Fruit fly (Drosophila melanogaster): ENCODE results near the gene CG31342.

Gene CG31342

DNA sequence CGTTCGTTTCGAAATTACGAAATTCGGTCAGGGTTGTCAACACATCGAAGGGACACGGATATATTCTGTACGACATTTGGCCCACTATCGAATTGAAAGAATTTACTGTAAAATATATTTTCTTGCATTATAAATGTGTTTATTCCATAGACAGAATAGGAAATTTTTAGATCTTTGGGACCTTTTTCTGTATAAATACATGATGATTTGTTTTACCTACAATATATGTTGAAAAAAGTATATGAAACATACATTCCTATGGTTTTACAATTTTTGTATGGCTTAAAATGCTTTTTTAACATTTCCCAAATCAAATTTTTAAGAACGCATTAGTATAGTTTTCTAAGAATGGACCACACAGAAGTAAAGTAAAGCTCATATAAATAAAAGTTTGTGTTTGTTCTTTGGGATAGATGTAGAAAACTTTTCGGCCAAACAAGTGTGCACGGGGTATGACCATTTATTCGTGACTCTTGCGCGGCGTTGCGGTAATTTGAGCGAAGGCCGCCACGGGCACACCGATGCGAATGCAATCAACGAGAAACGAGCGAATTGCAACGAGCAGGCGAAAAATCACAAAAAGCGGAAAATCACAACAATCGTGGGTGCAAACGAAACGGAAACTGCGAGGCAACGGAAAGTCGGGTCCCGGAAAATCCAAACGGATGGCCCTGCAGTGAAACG, 11.9 kb downstream of the CG31342 start, which contains the start of the genes CG17327, CG44194 and CG7518:
CG17327 (minus strand) TSS at position 177 of the 684 bp plus-strand sequence.
CG44194 (minus strand) TSS at position 177 of the 684 bp plus-strand sequence.
CG7518 (plus strand) TSS at position 540 of the 684 bp plus-strand sequence.
- TF ChIP-seq Rel (GFP tag; optimal IDR thresholded peaks at IDR 0.05) (no peak), Rel (tag; optimal IDR thresholded peaks at IDR 0.05) (peak; percentile 82), Dfd (GFP tag; optimal IDR thresholded peaks at IDR 0.05) (no peak), lola (GFP tag; optimal IDR thresholded peaks at IDR 0.05) (no peak), N (GFP tag; optimal IDR thresholded peaks at IDR 0.05) (peak; percentile 25), h (GFP tag; optimal IDR thresholded peaks at IDR 0.05) (no peak), Hr83 (GFP tag; optimal IDR thresholded peaks at IDR 0.05; ENCODE audit: poor library complexity, severe bottlenecking) (peak; percentile 43), ey (GFP tag; optimal IDR thresholded peaks at IDR 0.05) (peak; percentile 28), Abd-B (GFP tag; optimal IDR thresholded peaks at IDR 0.05) (no peak), psq (GFP tag; optimal IDR thresholded peaks at IDR 0.05) (peak; percentile 7), woc (GFP tag; optimal IDR thresholded peaks at IDR 0.05) (no peak), Jra (GFP tag; optimal IDR thresholded peaks at IDR 0.05) (no peak)

DNA sequence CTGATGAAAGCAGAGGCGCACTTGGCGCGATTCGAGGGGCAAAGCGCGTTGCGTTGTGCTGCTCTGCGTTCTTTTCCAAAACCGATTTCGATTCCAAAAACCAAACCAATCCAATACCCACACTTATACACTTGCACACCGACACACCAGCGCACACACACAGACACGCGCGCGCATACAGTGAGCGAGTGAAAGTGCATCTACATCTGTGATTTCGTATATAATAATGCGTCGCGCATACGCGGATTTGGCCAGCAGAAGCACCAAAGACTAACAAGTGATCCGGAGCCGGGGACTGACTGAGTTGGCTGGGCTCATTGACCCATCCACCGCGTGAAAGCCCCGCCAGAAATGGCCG, 12.4 kb downstream of the CG31342 start:
- TF ChIP-seq Myc (optimal IDR thresholded peaks at IDR 0.05): no peak
- no peak for TF ChIP-seq N (GFP tag; optimal IDR thresholded peaks at IDR 0.05)
- TF ChIP-seq dsf (GFP tag; optimal IDR thresholded peaks at IDR 0.05; ENCODE audit: borderline replicate concordance): no peak
- no peak for TF ChIP-seq CG9705 (GFP tag; optimal IDR thresholded peaks at IDR 0.05)

DNA sequence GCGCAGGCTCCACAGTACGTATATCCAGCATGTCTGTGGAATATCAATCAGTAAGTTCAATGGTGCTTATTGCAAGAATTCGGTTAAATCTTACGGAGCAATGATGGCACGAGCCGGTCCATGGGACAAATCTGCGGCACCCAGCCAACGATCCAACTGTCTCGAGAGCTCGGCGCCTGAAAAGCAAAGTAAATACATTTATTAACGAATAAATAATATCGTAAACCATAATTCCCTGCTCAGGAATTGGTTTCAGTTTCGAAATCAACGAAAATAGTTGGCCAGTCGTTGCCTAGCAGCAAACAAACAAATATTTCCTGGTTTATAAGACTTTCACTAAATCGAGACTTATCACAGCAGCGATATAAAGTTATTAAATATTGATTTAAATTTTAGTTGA, 23.8 kb downstream of the CG31342 start, which contains the start of gene CG11656:
CG11656 (plus strand) TSS at position 301 of the 400 bp plus-strand sequence.
- no peak for TF ChIP-seq sv (GFP tag; optimal IDR thresholded peaks at IDR 0.05)

DNA sequence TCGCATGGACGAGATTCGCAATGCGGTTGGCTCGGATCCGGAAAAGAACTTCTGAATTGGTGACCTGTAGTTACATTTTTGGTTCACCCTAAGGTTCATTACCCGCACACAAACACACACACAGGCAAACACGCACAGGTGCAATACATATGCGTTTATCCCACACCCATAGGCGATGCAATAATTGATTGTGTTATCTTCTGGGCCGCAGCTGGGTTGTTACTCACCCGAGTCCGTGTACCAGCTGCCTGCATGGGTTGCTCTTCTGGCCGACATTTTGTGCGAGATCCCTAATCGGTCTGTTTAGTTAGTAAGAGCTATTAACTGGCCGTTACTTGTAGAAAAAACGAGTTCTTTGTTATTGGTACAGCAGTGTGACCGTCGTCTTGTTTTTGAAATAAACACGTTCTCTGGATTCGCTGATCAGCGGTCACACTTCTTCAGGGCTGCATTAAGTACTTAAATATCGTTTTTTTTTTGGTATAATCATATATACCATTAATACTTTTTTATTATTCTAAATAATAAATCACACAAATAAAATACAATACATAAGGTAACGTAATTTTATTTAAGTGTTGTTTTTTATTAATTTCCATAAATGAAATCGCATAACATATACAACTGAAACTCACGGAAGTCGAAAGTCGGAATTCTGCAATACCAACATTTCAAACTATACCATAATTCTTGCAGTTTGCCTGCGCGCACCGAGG, 25.2 kb downstream of the CG31342 start, which contains the start of gene CG8031:
CG8031 (minus strand) TSS at position 406 of the 716 bp plus-strand sequence.
- TF ChIP-seq fru (GFP tag; optimal IDR thresholded peaks at IDR 0.05) (peak; percentile 88), Dif (GFP tag; optimal IDR thresholded peaks at IDR 0.05; ENCODE audit: partially characterized antibody) (peak; percentile 4), br (GFP tag; optimal IDR thresholded peaks at IDR 0.05) (no peak), N (GFP tag; optimal IDR thresholded peaks at IDR 0.05) (peak; percentile 45), h (GFP tag; optimal IDR thresholded peaks at IDR 0.05) (no peak)

DNA sequence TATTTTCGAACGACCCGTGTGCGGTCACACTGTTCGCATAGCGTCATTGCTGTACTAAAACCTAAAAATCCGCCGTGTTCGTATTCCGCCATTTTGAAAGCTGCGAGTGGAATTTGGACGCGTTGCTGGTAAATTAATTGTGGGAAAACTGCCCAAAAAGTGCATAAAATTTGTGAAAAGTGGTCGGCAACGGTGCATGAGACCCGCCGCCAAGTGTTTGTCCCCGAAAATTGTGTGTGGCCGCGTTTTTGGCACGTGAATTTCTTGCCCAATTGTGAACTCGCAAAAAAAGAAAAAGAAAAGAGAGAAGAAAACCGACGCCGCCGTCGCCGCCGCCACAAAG, 25.8 kb downstream of the CG31342 start, which contains the start of gene CtBP:
CtBP (plus strand) TSS at position 29 of the 343 bp plus-strand sequence.
- TF ChIP-seq Rel (GFP tag; optimal IDR thresholded peaks at IDR 0.05) (no peak), Rel (tag; optimal IDR thresholded peaks at IDR 0.05) (peak; percentile 8), ey (GFP tag; optimal IDR thresholded peaks at IDR 0.05) (no peak)

DNA sequence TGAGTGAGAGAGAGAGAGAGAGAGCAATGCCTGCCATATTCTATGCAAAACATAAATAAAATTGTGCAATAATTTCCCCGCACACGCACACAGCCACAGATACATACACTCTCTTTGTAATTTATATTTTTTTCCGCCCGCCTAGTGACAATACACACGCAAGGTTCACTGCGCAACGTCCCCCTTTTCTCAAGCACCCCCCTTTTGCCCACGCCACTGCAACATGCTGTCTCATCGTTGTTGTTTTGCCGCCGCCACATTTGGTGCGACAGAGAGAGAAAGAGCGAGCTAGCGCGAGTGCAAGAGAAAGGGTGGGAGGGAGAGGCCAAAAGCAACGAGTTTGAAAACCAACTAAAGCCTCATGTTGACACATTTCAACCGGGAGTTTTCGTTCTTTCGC, 26.5 kb downstream of the CG31342 start:
- TF ChIP-seq N (GFP tag; optimal IDR thresholded peaks at IDR 0.05): peak; percentile 72
- no peak for TF ChIP-seq Hr78 (GFP tag; optimal IDR thresholded peaks at IDR 0.05)
- no peak for TF ChIP-seq dmrt93B (GFP tag; optimal IDR thresholded peaks at IDR 0.05)
- peak; percentile 41 for TF ChIP-seq Dif (GFP tag; optimal IDR thresholded peaks at IDR 0.05; ENCODE audit: partially characterized antibody)
- peak; percentile 83 for TF ChIP-seq fru (GFP tag; optimal IDR thresholded peaks at IDR 0.05)
- TF ChIP-seq jim (GFP tag; optimal IDR thresholded peaks at IDR 0.05): peak; percentile 11
- no peak for TF ChIP-seq Dfd (GFP tag; optimal IDR thresholded peaks at IDR 0.05)
- TF ChIP-seq dl (GFP tag; optimal IDR thresholded peaks at IDR 0.05; ENCODE audit: insufficient read depth in 1 of 2, partially characterized antibody in 2 of 2): no peak
- peak; percentile 80 for TF ChIP-seq rgr (GFP tag; optimal IDR thresholded peaks at IDR 0.05)
- TF ChIP-seq Hr83 (GFP tag; optimal IDR thresholded peaks at IDR 0.05; ENCODE audit: poor library complexity, severe bottlenecking): peak; percentile 78
- peak; percentile 64 for TF ChIP-seq OdsH (GFP tag; optimal IDR thresholded peaks at IDR 0.05)
- TF ChIP-seq Abd-B (GFP tag; optimal IDR thresholded peaks at IDR 0.05): no peak
- TF ChIP-seq Hnf4 (GFP tag; optimal IDR thresholded peaks at IDR 0.05): no peak
- no peak for TF ChIP-seq brk (GFP tag; optimal IDR thresholded peaks at IDR 0.05)
- peak; percentile 85 for TF ChIP-seq h (GFP tag; optimal IDR thresholded peaks at IDR 0.05)
- TF ChIP-seq Vsx2 (GFP tag; optimal IDR thresholded peaks at IDR 0.05; ENCODE audit: partially characterized antibody): no peak
- TF ChIP-seq Rel (GFP tag; optimal IDR thresholded peaks at IDR 0.05): no peak
- peak; percentile 60 for TF ChIP-seq Rel (tag; optimal IDR thresholded peaks at IDR 0.05)
- no peak for TF ChIP-seq Myc (optimal IDR thresholded peaks at IDR 0.05)
- peak; percentile 60 for TF ChIP-seq Sp1 (GFP tag; optimal IDR thresholded peaks at IDR 0.05)
- no peak for TF ChIP-seq usp (GFP tag; optimal IDR thresholded peaks at IDR 0.05)
- no peak for TF ChIP-seq pan (optimal IDR thresholded peaks at IDR 0.05)
- TF ChIP-seq ey (GFP tag; optimal IDR thresholded peaks at IDR 0.05): peak; percentile 82
- TF ChIP-seq br (GFP tag; optimal IDR thresholded peaks at IDR 0.05): peak; percentile 81
- peak; percentile 61 for TF ChIP-seq HLH106 (tag; optimal IDR thresholded peaks at IDR 0.05)
- TF ChIP-seq CG9705 (GFP tag; optimal IDR thresholded peaks at IDR 0.05): peak; percentile 7
- peak; percentile 64 to 83 for TF ChIP-seq foxo (GFP tag; optimal IDR thresholded peaks at IDR 0.05)
- TF ChIP-seq Jra (GFP tag; optimal IDR thresholded peaks at IDR 0.05): peak; percentile 49
- no peak for TF ChIP-seq tai (GFP tag; optimal IDR thresholded peaks at IDR 0.05)
- TF ChIP-seq woc (GFP tag; optimal IDR thresholded peaks at IDR 0.05): peak; percentile 47
- TF ChIP-seq Mio (GFP tag; optimal IDR thresholded peaks at IDR 0.05): no peak
- TF ChIP-seq psq (GFP tag; optimal IDR thresholded peaks at IDR 0.05): peak; percentile 75
